Worm (Caenorhabditis elegans) whole organism, young adult: ENCODE data around the gene F52H2.15.

Experiments
- Y53F4B.3 ChIP-seq: fragments of 200-800 bp; sonication (Bioruptor generic); IDR thresholded peaks from 2 replicates; pipeline ENCODE4 v1.3.6; 2022; ENCODE audit warnings: missing genetic modification reagents, missing genetic modification characterization, missing compliant biosample characterization
- ama-1 ChIP-seq, 3 experiments: fragments of 150-350 bp in 1 of 3; sonication (generic microtip) in 2 of 3; optimal IDR thresholded peaks; 2 replicates each; lab custom pipeline; 2014 to 2018; ENCODE audit warnings: missing biosample characterization in 2 of 3, missing genetic modification characterization in 2 of 3, missing genetic modification reagents in 2 of 3
- attf-6 ChIP-seq: fragments of 200-800 bp; sonication (Bioruptor generic); IDR thresholded peaks from 2 replicates; pipeline ENCODE4 v1.3.6; 2022; ENCODE audit warnings: missing genetic modification reagents, missing genetic modification characterization, missing compliant biosample characterization
- madf-6 ChIP-seq: fragments of 200-800 bp; sonication (Bioruptor generic); IDR thresholded peaks from 2 replicates; pipeline ENCODE4 v1.3.6; 2022; ENCODE audit warnings: missing genetic modification reagents, missing genetic modification characterization, missing compliant biosample characterization
- mcd-1 ChIP-seq: fragments of 200-800 bp; sonication (Bioruptor generic); IDR thresholded peaks from 2 replicates; pipeline ENCODE4 v1.3.6; 2022; ENCODE audit warnings: missing genetic modification reagents, missing genetic modification characterization, missing compliant biosample characterization

ce11 chrX:2615626-2616025, 50.5 kb downstream of the F52H2.15 start, which contains the start of gene T03G6.3:
- TF ChIP-seq attf-6 (GFP tag; lab: Robert Waterston, UW) = no peak
- TF ChIP-seq madf-6 = no peak
- TF ChIP-seq Y53F4B.3 (GFP tag; lab: Robert Waterston, UW) = no peak
- TF ChIP-seq mcd-1 (GFP tag; lab: Robert Waterston, UW) = no peak
- no peak for TF ChIP-seq ama-1 (optimal IDR thresholded peaks at IDR 0.05; lab: Kevin White, UChicago)
- TF ChIP-seq ama-1 (GFP tag; optimal IDR thresholded peaks at IDR 0.05; lab: Kevin White, UChicago) = no peak
